Fruit fly (Drosophila melanogaster) whole organism: Measurements from ENCODE around the gene Agpat2.

Source experiments
- CG8478 ChIP-seq: fragments of >200 bp; optimal IDR thresholded peaks from 2 replicates; lab custom pipeline; 2018; ENCODE audit warnings: inconsistent platforms
- Dll ChIP-seq: fragments of >200 bp; optimal IDR thresholded peaks from 2 replicates; lab custom pipeline; 2017
- EcR ChIP-seq, 2 experiments: fragments of >200 bp; optimal IDR thresholded peaks; 2 replicates each; lab custom pipeline; 2017; ENCODE audit warnings: missing biosample characterization in 2 of 2, missing genetic modification characterization in 2 of 2, missing genetic modification reagents in 2 of 2
- pan ChIP-seq: fragments of >200 bp; optimal IDR thresholded peaks from 2 replicates; lab custom pipeline; 2017
- psq ChIP-seq: fragments of >200 bp; optimal IDR thresholded peaks from 2 replicates; lab custom pipeline; 2017
- usp ChIP-seq: fragments of >200 bp; optimal IDR thresholded peaks from 2 replicates; lab custom pipeline; 2017; ENCODE audit warnings: missing biosample characterization, missing genetic modification characterization, mixed read lengths

The Agpat2 gene

dm6 chr2L:8438052-8438451 lies 25.7 kb downstream of the Agpat2 start, which contains the start of gene mus201:
mus201 (plus strand) TSS chr2L:8438169.
- TF ChIP-seq Dll (lab: Kevin White, UChicago) (no peak), psq (lab: Kevin White, UChicago) (no peak), EcR (GFP tag; optimal IDR thresholded peaks at IDR 0.05; lab: Kevin White, UChicago) (no peak), pan (lab: Kevin White, UChicago) (no peak), CG8478 (lab: Kevin White, UChicago) (no peak), usp (GFP tag; lab: Kevin White, UChicago) (no peak)

dm6 chr2L:8437176-8437575 lies 26.6 kb downstream of the Agpat2 start, which contains the start of the genes D12 and Chrac-14:
D12 (minus strand) TSS chr2L:8437365.
Chrac-14 (plus strand) TSS chr2L:8437405.
- no peak for TF ChIP-seq EcR (GFP tag; optimal IDR thresholded peaks at IDR 0.05; lab: Kevin White, UChicago)
- no peak for TF ChIP-seq CG8478 (lab: Kevin White, UChicago)
- no peak for TF ChIP-seq pan (lab: Kevin White, UChicago)
- no peak for TF ChIP-seq psq (lab: Kevin White, UChicago)
- no peak for TF ChIP-seq Dll (lab: Kevin White, UChicago)
- no peak for TF ChIP-seq usp (GFP tag; lab: Kevin White, UChicago)

DNA sequence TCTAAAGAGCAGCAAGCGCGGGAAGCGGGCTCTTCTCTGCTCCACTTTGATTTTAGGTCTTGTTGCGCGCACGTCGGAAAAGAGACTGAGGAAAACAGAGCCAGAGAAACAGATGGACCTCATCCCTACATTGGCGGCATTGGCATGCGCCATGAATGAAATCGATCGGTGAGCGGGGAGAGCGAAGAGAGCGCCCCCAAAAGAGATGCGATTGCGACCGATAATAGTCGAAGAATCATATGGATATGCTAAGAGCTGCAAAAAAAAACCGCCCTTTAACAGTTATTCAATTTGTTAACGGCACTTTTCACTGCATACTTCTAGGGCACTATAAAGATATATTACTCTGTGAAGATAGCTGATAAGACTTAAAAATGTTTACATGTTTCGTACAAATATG lies 30.3 kb downstream of the Agpat2 start, which contains the start of gene grk:
TSS of gene grk (minus strand) at position 87 of the 400 bp plus-strand sequence.
- TF ChIP-seq pan (lab: Kevin White, UChicago): no peak
- no peak for TF ChIP-seq EcR (GFP tag; optimal IDR thresholded peaks at IDR 0.05; lab: Kevin White, UChicago)
- TF ChIP-seq usp (GFP tag; lab: Kevin White, UChicago): no peak
- TF ChIP-seq psq (lab: Kevin White, UChicago): no peak
- TF ChIP-seq CG8478 (lab: Kevin White, UChicago): no peak
- TF ChIP-seq Dll (lab: Kevin White, UChicago): no peak

- no peak for TF ChIP-seq usp (GFP tag; lab: Kevin White, UChicago)
- no peak for TF ChIP-seq CG8478 (lab: Kevin White, UChicago)
- no peak for TF ChIP-seq pan (lab: Kevin White, UChicago)
- no peak for TF ChIP-seq Dll (lab: Kevin White, UChicago)
- no peak for TF ChIP-seq EcR (GFP tag; optimal IDR thresholded peaks at IDR 0.05; lab: Kevin White, UChicago)
Measured at dm6 chr2L:8432130-8432529, 31.7 kb downstream of the Agpat2 start.

- TF ChIP-seq EcR (GFP tag; optimal IDR thresholded peaks at IDR 0.05; lab: Kevin White, UChicago) (no peak), psq (lab: Kevin White, UChicago) (no peak), pan (lab: Kevin White, UChicago) (no peak), Dll (lab: Kevin White, UChicago) (no peak), CG8478 (lab: Kevin White, UChicago) (no peak), usp (GFP tag; lab: Kevin White, UChicago) (no peak)
Measured at dm6 chr2L:8426801-8427200, 37.0 kb downstream of the Agpat2 start.

DNA sequence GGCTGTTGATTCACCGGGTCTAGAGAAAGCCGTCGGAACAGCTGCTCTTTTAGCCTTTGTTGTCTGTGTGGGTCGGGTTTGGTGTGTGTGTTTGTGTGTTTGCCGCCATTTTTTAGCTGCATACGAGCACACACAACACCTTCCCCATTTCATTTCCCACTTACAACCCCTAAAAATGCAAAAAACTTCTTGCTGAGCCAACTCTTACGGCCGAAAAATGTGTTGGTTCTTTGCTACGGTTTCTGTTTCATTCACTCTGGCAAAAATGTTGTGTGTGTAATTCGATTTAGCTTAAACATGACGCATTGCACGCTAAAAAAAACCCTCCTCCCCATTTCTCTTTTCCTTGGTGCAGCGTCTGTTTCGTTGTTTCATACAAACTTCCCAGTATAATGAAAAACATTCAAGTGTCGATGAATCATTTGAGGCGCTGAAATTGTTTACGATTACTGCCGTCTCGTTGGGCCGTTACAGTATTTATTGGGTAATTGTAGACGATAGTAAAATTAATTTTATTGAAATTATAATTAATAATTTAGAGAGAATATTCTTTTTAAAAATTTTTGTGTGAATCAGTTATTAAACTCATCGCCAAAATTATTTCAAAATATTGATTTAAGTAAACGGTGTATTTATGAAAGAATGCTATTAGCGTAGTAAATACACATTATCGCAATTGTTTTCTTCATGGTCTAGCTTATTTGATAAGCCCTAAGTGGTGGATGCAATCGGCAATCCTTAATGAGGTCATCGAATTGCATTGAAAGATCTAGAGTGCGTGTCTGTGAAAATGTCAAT lies 37.6 kb downstream of the Agpat2 start:
- no peak for TF ChIP-seq Dll (lab: Kevin White, UChicago)
- no peak for TF ChIP-seq pan (lab: Kevin White, UChicago)
- no peak for TF ChIP-seq CG8478 (lab: Kevin White, UChicago)
- no peak for TF ChIP-seq psq (lab: Kevin White, UChicago)
- no peak for TF ChIP-seq usp (GFP tag; lab: Kevin White, UChicago)
- no peak for TF ChIP-seq EcR (GFP tag; optimal IDR thresholded peaks at IDR 0.05; lab: Kevin White, UChicago)

DNA sequence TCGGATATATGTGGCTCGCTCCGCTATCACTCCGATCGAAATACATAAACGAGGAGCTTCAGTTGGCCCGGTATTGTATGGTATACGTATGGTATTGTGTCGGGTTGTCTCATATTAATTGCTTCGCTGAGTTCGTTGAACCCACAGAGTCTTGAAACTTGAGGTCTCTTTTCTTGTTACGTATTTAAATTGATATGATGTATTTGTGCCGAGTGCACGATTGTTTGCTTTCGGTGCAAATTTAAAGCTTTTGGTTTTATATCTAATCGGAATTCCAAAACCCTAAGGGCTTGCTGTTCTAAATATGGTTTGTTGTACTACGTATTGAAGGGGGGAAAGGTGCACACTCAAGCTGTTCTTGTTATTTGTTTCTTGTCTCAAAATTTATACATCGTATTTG lies 38.6 kb downstream of the Agpat2 start:
- TF ChIP-seq EcR (GFP tag; optimal IDR thresholded peaks at IDR 0.05; lab: Kevin White, UChicago) (peak in 1 of 2 experiments; percentile 20), pan (lab: Kevin White, UChicago) (no peak)

- TF ChIP-seq CG8478 (lab: Kevin White, UChicago) (no peak), psq (lab: Kevin White, UChicago) (no peak), EcR (GFP tag; optimal IDR thresholded peaks at IDR 0.05; lab: Kevin White, UChicago) (no peak), Dll (lab: Kevin White, UChicago) (no peak)
Measured at dm6 chr2L:8424662-8425208, 39.1 kb downstream of the Agpat2 start.

dm6 chr2L:8424090-8424470 lies 39.7 kb downstream of the Agpat2 start:
- TF ChIP-seq EcR (GFP tag; optimal IDR thresholded peaks at IDR 0.05; lab: Kevin White, UChicago) (peak in 1 of 2 experiments; percentile 1), CG8478 (lab: Kevin White, UChicago) (no peak)

DNA sequence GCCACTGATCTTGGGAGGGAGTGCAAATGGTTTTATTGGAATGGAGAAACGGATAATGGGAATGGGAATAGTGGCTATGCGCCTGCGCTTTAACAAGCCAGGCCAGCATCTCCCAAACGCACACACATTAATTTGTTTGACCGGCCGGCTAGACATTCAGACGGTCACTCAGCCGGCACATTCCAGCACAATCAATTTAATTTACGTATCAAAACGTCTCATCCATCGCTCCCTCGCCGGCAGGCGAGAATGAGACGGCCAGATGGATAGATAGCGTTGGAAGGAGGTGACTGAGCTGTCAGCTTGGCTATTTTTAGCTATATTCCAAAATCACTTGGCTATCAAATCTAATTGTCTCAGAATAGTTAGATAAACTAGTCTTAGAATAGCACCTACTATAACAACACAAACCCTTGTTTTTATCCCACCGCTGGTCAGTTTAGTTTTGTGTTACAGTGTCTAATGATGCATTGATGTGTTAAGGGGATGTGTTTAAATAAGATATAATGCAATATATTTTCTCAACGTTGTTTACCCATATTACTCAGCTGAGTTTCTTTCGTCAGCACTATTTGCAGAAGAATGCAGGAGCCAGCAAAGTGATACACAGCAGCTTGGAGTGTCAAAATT lies 40.2 kb downstream of the Agpat2 start:
- no peak for TF ChIP-seq pan (lab: Kevin White, UChicago)
- no peak for TF ChIP-seq Dll (lab: Kevin White, UChicago)
- TF ChIP-seq EcR (GFP tag; optimal IDR thresholded peaks at IDR 0.05; lab: Kevin White, UChicago): no peak
- no peak for TF ChIP-seq usp (GFP tag; lab: Kevin White, UChicago)
- TF ChIP-seq CG8478 (lab: Kevin White, UChicago): no peak

- no peak for TF ChIP-seq psq (lab: Kevin White, UChicago)
- no peak for TF ChIP-seq pan (lab: Kevin White, UChicago)
- TF ChIP-seq usp (GFP tag; lab: Kevin White, UChicago): no peak
- no peak for TF ChIP-seq CG8478 (lab: Kevin White, UChicago)
- no peak for TF ChIP-seq Dll (lab: Kevin White, UChicago)
- TF ChIP-seq EcR (GFP tag; optimal IDR thresholded peaks at IDR 0.05; lab: Kevin White, UChicago): no peak
Measured at dm6 chr2L:8423047-8423446, 40.7 kb downstream of the Agpat2 start.
